Worm (Caenorhabditis elegans): ENCODE results near the gene twk-17.

ce11 chrX:7553331-7553730, 54.6 kb downstream of the twk-17 start:
- TF ChIP-seq ama-1 (optimal IDR thresholded peaks at IDR 0.05) (no peak), pes-1 (GFP tag; IDR thresholded peaks at IDR 0.05) (no peak), aly-1 (tag; optimal IDR thresholded peaks at IDR 0.05) (no peak), sea-1 (GFP tag; conservative IDR thresholded peaks at IDR 0.05) (no peak), flt-1 (GFP tag; IDR thresholded peaks at IDR 0.05) (no peak), B0310.2 (tag; optimal IDR thresholded peaks at IDR 0.05) (no peak)
